Worm (Caenorhabditis elegans): ENCODE data around the gene nhr-219.

nhr-219 gene

DNA sequence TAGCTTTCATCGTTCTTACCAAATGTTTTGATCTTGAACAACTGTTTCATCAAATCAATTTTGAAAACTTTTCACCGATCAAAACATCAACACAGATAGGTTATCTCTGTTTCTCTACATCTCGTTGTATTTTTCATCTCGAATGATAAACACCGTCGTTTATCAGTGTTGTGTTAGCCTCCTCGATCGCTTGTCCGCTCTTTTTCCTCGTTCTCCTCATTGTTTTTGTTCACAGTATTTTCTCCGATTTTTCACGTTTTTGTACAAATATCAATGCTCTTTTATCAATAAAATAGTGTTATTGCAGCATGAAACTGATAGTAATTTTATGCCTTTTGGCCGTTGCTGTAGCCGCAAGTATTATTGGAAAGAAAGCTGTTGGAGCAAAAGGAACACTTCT is 43.2 kb downstream of the nhr-219 start, which contains the start of gene ttr-47:
Gene ttr-47, plus strand, starts transcription at position 308 of the 400 bp plus-strand sequence.
- no peak for TF ChIP-seq elt-1 (tag; optimal IDR thresholded peaks at IDR 0.05)
- peak; percentile 33 for TF ChIP-seq nhr-129 (tag; optimal IDR thresholded peaks at IDR 0.05)
- no peak for TF ChIP-seq mab-5 (tag; optimal IDR thresholded peaks at IDR 0.05)
- TF ChIP-seq lin-13 (GFP tag; optimal IDR thresholded peaks at IDR 0.05), result no peak
- no peak for TF ChIP-seq aly-2 (tag; optimal IDR thresholded peaks at IDR 0.05)
- no peak for TF ChIP-seq sma-9 (GFP tag; optimal IDR thresholded peaks at IDR 0.05)
- TF ChIP-seq sma-9 (tag; optimal IDR thresholded peaks at IDR 0.05), result no peak
- peak; percentile 12 for TF ChIP-seq F13H6.1 (tag; optimal IDR thresholded peaks at IDR 0.05)
- TF ChIP-seq lsy-2 (tag; optimal IDR thresholded peaks at IDR 0.05), result peak in 1 of 2 experiments; percentile 18
- peak; percentile 7 for TF ChIP-seq fos-1 (tag; optimal IDR thresholded peaks at IDR 0.05)
- TF ChIP-seq mdl-1 (tag; optimal IDR thresholded peaks at IDR 0.05), result no peak
